Worm (Caenorhabditis elegans): ENCODE data around the gene col-106.

col-106 gene

ce11 chrIV:1419795-1420509 lies 40.6 kb downstream of the col-106 start, which contains the start of gene Y77E11A.7:
Gene Y77E11A.7, minus strand, starts transcription at chrIV:1419849.
- TF ChIP-seq klf-2 (GFP tag; conservative IDR thresholded peaks at IDR 0.05) (no peak), flt-1 (GFP tag; IDR thresholded peaks at IDR 0.05) (peak; percentile 77), ref-1 (GFP tag; conservative IDR thresholded peaks at IDR 0.05) (no peak), T22C8.4 (GFP tag; IDR thresholded peaks at IDR 0.05) (peak; percentile 61), cog-1 (tag; optimal IDR thresholded peaks at IDR 0.05) (peak; percentile 73), ztf-29 (GFP tag; IDR thresholded peaks at IDR 0.05) (peak; percentile 51; the same call in 1 of the 2 replicates), ztf-23 (GFP tag; IDR thresholded peaks at IDR 0.05) (peak; percentile 73; the same call in 1 of the 2 replicates), tab-1 (GFP tag; IDR thresholded peaks at IDR 0.05) (no peak)

- TF ChIP-seq flt-1 (GFP tag; IDR thresholded peaks at IDR 0.05) (no peak), cog-1 (tag; optimal IDR thresholded peaks at IDR 0.05) (no peak), ztf-29 (GFP tag; IDR thresholded peaks at IDR 0.05) (no peak), med-1 (GFP tag; optimal IDR thresholded peaks at IDR 0.05; ENCODE audit: insufficient read depth) (no peak), ref-1 (GFP tag; conservative IDR thresholded peaks at IDR 0.05) (no peak), tab-1 (GFP tag; IDR thresholded peaks at IDR 0.05) (no peak), klf-2 (GFP tag; conservative IDR thresholded peaks at IDR 0.05) (no peak), T22C8.4 (GFP tag; IDR thresholded peaks at IDR 0.05) (no peak), ztf-23 (GFP tag; IDR thresholded peaks at IDR 0.05) (no peak)
These were observed 50.6 kb downstream of the col-106 start, which contains the start of gene rpc-11 for ce11 chrIV:1409941-1410340. Gene rpc-11, minus strand, starts transcription at chrIV:1410041.
